Fruit fly (Drosophila melanogaster): ENCODE results near the gene Fur1.

The Fur1 gene

DNA sequence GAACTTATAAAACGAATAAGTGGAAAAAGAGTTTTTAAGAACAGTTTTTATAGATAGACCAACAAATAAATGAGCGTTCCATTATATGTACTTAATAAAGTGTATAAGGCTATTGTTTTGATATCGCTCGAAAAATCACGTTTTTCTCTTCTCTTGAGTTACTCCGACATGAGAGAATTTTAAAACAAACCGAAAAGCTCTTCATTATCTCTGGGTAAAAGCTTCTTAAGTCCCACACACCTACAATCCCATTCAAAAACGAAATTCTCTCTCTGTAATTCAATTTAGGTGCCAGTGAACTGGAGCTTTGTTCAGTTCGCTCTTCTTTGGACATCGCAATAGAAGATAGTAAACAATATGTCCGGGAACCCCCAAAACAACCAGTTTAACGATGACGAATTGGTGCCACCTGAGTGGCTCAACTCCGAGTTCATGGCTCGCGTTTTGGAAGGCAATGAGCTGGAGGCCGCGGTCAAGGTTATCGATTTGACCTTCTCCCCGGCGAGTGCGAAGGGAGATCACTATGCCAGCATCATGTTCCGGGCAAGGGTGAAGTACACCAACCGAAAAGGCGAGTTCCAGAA, 168.9 kb downstream of the Fur1 start, which contains the start of gene CG31436:
Gene CG31436, plus strand, starts transcription at position 281 of the 584 bp plus-strand sequence.
- TF ChIP-seq insv (optimal IDR thresholded peaks at IDR 0.05) (no peak), h (optimal IDR thresholded peaks at IDR 0.05) (no peak), ttk (optimal IDR thresholded peaks at IDR 0.05) (no peak), Myc (optimal IDR thresholded peaks at IDR 0.05) (no peak), psq (optimal IDR thresholded peaks at IDR 0.05) (no peak), Sin3A (optimal IDR thresholded peaks at IDR 0.05) (no peak)

DNA sequence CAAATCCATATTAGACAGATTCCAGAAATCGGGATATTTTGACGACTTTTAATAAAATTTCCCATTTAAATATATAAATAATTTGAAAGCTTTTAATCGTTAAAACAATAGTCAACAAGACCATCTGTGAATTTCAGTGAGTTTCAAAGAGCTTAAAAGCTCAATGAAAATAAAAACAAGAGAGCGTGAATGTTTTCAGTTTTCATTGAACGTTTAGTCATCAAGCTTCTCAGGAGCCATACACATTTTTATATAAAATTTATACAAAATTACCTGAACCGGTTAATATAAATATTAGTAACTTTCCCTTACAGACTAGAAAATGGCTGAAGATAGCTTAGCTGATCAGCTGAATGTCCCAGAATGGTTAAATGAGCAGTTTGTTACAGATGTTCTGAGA, 170.6 kb downstream of the Fur1 start, which contains the start of gene CG31370:
Gene CG31370, plus strand, starts transcription at position 226 of the 400 bp plus-strand sequence.
- TF ChIP-seq Myc (optimal IDR thresholded peaks at IDR 0.05) (no peak), h (optimal IDR thresholded peaks at IDR 0.05) (no peak), Sin3A (optimal IDR thresholded peaks at IDR 0.05) (no peak), psq (optimal IDR thresholded peaks at IDR 0.05) (no peak), insv (optimal IDR thresholded peaks at IDR 0.05) (no peak)

DNA sequence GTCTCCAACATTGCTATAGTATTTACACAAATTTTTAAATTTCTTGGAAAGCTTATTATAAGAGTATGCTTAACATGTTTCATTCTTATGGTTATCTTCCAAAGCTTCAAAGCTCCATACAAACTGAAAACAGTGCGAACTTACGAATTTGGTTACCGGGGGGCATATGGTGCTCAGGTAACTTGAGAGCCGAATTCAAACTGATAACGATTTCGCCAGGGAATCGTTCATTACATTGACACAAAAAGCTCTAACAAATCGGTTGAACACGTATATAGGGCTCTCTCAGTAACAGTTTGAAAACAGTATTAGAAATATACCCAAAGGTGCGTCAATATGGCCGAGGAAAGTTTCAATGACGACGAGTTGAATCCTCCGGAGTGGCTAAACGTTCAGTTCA, 172.3 kb downstream of the Fur1 start, which contains the start of gene CG13659:
Gene CG13659, plus strand, starts transcription at position 317 of the 400 bp plus-strand sequence.
- no peak for TF ChIP-seq insv (optimal IDR thresholded peaks at IDR 0.05)
- no peak for TF ChIP-seq h (optimal IDR thresholded peaks at IDR 0.05)
- no peak for TF ChIP-seq ttk (optimal IDR thresholded peaks at IDR 0.05)
- no peak for TF ChIP-seq Sin3A (optimal IDR thresholded peaks at IDR 0.05)
- TF ChIP-seq psq (optimal IDR thresholded peaks at IDR 0.05): no peak
- TF ChIP-seq Myc (optimal IDR thresholded peaks at IDR 0.05): no peak

DNA sequence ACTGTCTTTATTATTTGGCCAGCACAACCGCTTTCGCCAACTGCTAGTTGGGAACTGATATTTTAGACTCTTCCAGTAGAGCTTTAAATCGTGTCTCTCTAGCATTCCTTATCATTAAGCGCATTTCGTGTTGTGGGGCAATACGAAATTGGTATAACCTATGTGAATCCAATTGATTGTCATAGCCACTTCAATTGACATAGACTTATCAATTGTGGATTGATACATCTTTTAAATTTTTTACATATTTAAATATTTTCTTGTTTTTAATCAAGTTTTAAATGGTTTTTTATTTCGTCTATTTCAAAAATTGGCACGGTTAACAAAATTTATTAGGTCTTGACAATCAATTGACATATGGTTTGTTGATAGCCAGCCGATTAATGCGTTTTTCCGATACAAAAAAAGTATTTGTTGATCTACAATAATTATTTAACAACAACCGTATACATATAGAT, 173.3 kb downstream of the Fur1 start, which contains the start of gene CG31288:
Gene CG31288, minus strand, starts transcription at position 51 of the 458 bp plus-strand sequence.
- TF ChIP-seq Sin3A (optimal IDR thresholded peaks at IDR 0.05) (no peak), h (optimal IDR thresholded peaks at IDR 0.05) (no peak), ttk (optimal IDR thresholded peaks at IDR 0.05) (no peak), insv (optimal IDR thresholded peaks at IDR 0.05) (no peak), psq (optimal IDR thresholded peaks at IDR 0.05) (no peak), Myc (optimal IDR thresholded peaks at IDR 0.05) (no peak)

DNA sequence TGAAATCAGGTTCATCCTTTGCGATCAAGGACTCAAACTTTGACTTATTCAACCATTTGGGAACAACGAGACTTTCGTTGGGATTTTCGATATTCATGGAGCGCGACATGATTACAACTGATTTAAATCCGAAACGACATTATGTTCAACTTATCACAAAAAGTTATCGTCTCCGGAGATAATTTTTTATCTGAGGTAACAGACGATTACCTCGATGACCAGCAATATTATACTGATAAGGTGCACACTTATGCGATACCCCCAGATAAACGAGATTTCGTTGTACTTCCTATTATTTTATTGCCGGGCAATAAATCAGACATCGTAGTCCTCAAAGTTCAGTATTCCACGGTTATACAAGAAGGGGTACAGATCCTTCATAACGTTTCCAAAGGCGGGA, 175.2 kb downstream of the Fur1 start, which contains the start of gene CG31097:
Gene CG31097, minus strand, starts transcription at position 101 of the 400 bp plus-strand sequence.
- TF ChIP-seq ttk (optimal IDR thresholded peaks at IDR 0.05) (no peak), h (optimal IDR thresholded peaks at IDR 0.05) (no peak), insv (optimal IDR thresholded peaks at IDR 0.05) (no peak), psq (optimal IDR thresholded peaks at IDR 0.05) (no peak), Myc (optimal IDR thresholded peaks at IDR 0.05) (no peak), Sin3A (optimal IDR thresholded peaks at IDR 0.05) (no peak)

Data from Kc167 (cell line).